In genomic region chr2L:19138361-19139041, dm6 we compare ENCODE assay signal across 4 fruit fly cellular contexts.
TF ChIP-seq lines count a peak whose summit lies in the region.

No protein-coding gene starts in this region.

- no peak for TF ChIP-seq CTCF in whole organism, embryonic (GFP tag; optimal IDR thresholded peaks at IDR 0.05; lab: Kevin White, UChicago)

TF ChIP-seq in whole organism, embryonic, 481 proteins besides CTCF, POLR2A, EP300 and RAD21 (continues in another document):
- TF ChIP-seq TFAM (GFP tag; optimal IDR thresholded peaks at IDR 0.05; lab: Kevin White, UChicago) (no peak), CG14965 (GFP tag; optimal IDR thresholded peaks at IDR 0.05; lab: Kevin White, UChicago; ENCODE audit: borderline replicate concordance) (no peak), Opbp (GFP tag; IDR thresholded peaks at IDR 0.05; lab: Robert Waterston, UW; ENCODE audit: partially characterized antibody) (no peak), CG7786 (GFP tag; optimal IDR thresholded peaks at IDR 0.05; lab: Kevin White, UChicago) (no peak), nerfin-2 (GFP tag; IDR thresholded peaks at IDR 0.05; lab: Robert Waterston, UW; ENCODE audit: partially characterized antibody) (no peak), CG18619 (GFP tag; optimal IDR thresholded peaks at IDR 0.05; lab: Kevin White, UChicago) (no peak), tll (GFP tag; optimal IDR thresholded peaks at IDR 0.05; lab: Kevin White, UChicago) (no peak), CG14667 (GFP tag; IDR thresholded peaks at IDR 0.05; lab: Robert Waterston, UW) (no peak), zen (tag; optimal IDR thresholded peaks at IDR 0.05; lab: Kevin White, UChicago) (no peak), CG30403 (GFP tag; optimal IDR thresholded peaks at IDR 0.05; lab: Kevin White, UChicago) (peak; percentile 13), cwo (GFP tag; optimal IDR thresholded peaks at IDR 0.05; lab: Kevin White, UChicago) (no peak), Dll (GFP tag; IDR thresholded peaks at IDR 0.05; lab: Robert Waterston, UW; ENCODE audit: partially characterized antibody) (no peak), usp (GFP tag; optimal IDR thresholded peaks at IDR 0.05; lab: Kevin White, UChicago) (no peak), CG6254 (GFP tag; optimal IDR thresholded peaks at IDR 0.05; lab: Kevin White, UChicago) (peak; percentile 32), CG31388 (GFP tag; optimal IDR thresholded peaks at IDR 0.05; lab: Kevin White, UChicago) (no peak), Hand (GFP tag; optimal IDR thresholded peaks at IDR 0.05; lab: Kevin White, UChicago) (peak; percentile 33), salm (tag; optimal IDR thresholded peaks at IDR 0.05; lab: Kevin White, UChicago) (no peak), CG34422 (GFP tag; IDR thresholded peaks at IDR 0.05; lab: Robert Waterston, UW) (no peak), Dbx (GFP tag; IDR thresholded peaks at IDR 0.05; lab: Robert Waterston, UW) (peak; percentile 60; the same call in 1 of the 3 replicates), emc (GFP tag; optimal IDR thresholded peaks at IDR 0.05; lab: Kevin White, UChicago) (no peak), CG12659 (GFP tag; optimal IDR thresholded peaks at IDR 0.05; lab: Kevin White, UChicago) (peak; percentile 9), ewg (GFP tag; optimal IDR thresholded peaks at IDR 0.05; lab: Kevin White, UChicago) (no peak)

TF ChIP-seq in whole organism, prepupa, 60 proteins besides CTCF, POLR2A, EP300 and RAD21 (continues in another document):
- TF ChIP-seq dsx (GFP tag; optimal IDR thresholded peaks at IDR 0.05; lab: Kevin White, UChicago; ENCODE audit: poor library complexity, severe bottlenecking): no peak
- no peak for TF ChIP-seq CG32006 (GFP tag; optimal IDR thresholded peaks at IDR 0.05; lab: Kevin White, UChicago)
- no peak for TF ChIP-seq CG6854 (GFP tag; optimal IDR thresholded peaks at IDR 0.05; lab: Kevin White, UChicago)
- TF ChIP-seq dac (GFP tag; optimal IDR thresholded peaks at IDR 0.05; lab: Kevin White, UChicago): no peak
- TF ChIP-seq spab (GFP tag; optimal IDR thresholded peaks at IDR 0.05; lab: Kevin White, UChicago): no peak
- TF ChIP-seq achi (GFP tag; optimal IDR thresholded peaks at IDR 0.05; lab: Kevin White, UChicago): no peak
- no peak for TF ChIP-seq acj6 (GFP tag; optimal IDR thresholded peaks at IDR 0.05; lab: Kevin White, UChicago)
- no peak for TF ChIP-seq CG8119 (GFP tag; IDR thresholded peaks at IDR 0.05; lab: Robert Waterston, UW)
- TF ChIP-seq esn (GFP tag; optimal IDR thresholded peaks at IDR 0.05; lab: Kevin White, UChicago): no peak
- TF ChIP-seq Eip75B (GFP tag; optimal IDR thresholded peaks at IDR 0.05; lab: Kevin White, UChicago): no peak
- no peak for TF ChIP-seq CG6163 (GFP tag; IDR thresholded peaks at IDR 0.05; lab: Robert Waterston, UW)
- no peak for TF ChIP-seq CG31627 (GFP tag; optimal IDR thresholded peaks at IDR 0.05; lab: Kevin White, UChicago)
- no peak for TF ChIP-seq CG34406 (GFP tag; optimal IDR thresholded peaks at IDR 0.05; lab: Kevin White, UChicago)
- no peak for TF ChIP-seq CG4318 (GFP tag; optimal IDR thresholded peaks at IDR 0.05; lab: Kevin White, UChicago)
- no peak for TF ChIP-seq lz (GFP tag; optimal IDR thresholded peaks at IDR 0.05; lab: Kevin White, UChicago)
- TF ChIP-seq CG3919 (GFP tag; optimal IDR thresholded peaks at IDR 0.05; lab: Kevin White, UChicago): no peak
- TF ChIP-seq Lpt (GFP tag; optimal IDR thresholded peaks at IDR 0.05; lab: Kevin White, UChicago): no peak
- peak; percentile 60 for TF ChIP-seq Eip78C (GFP tag; lab: Kevin White, UChicago)
- TF ChIP-seq CG10669 (GFP tag; optimal IDR thresholded peaks at IDR 0.05; lab: Kevin White, UChicago): peak; percentile 13
- no peak for TF ChIP-seq Hr38 (GFP tag; optimal IDR thresholded peaks at IDR 0.05; lab: Kevin White, UChicago)
- TF ChIP-seq cyc (GFP tag; optimal IDR thresholded peaks at IDR 0.05; lab: Kevin White, UChicago): no peak
- no peak for TF ChIP-seq Ets21C (GFP tag; optimal IDR thresholded peaks at IDR 0.05; lab: Kevin White, UChicago)
- no peak for TF ChIP-seq salr (GFP tag; optimal IDR thresholded peaks at IDR 0.05; lab: Kevin White, UChicago)
- TF ChIP-seq fkh (GFP tag; optimal IDR thresholded peaks at IDR 0.05; lab: Kevin White, UChicago): peak; percentile 14
- TF ChIP-seq CG6808 (GFP tag; optimal IDR thresholded peaks at IDR 0.05; lab: Kevin White, UChicago): no peak
- TF ChIP-seq svp (GFP tag; lab: Kevin White, UChicago): no peak

TF ChIP-seq in whole organism, pupa, 21 proteins besides CTCF, POLR2A, EP300 and RAD21:
- TF ChIP-seq D1 (tag; optimal IDR thresholded peaks at IDR 0.05; lab: Kevin White, UChicago) (no peak), Snoo (tag; optimal IDR thresholded peaks at IDR 0.05; lab: Kevin White, UChicago) (no peak), CG34367 (tag; optimal IDR thresholded peaks at IDR 0.05; lab: Kevin White, UChicago) (no peak), Pif1A (GFP tag; optimal IDR thresholded peaks at IDR 0.05; lab: Kevin White, UChicago) (no peak), gl (tag; optimal IDR thresholded peaks at IDR 0.05; lab: Kevin White, UChicago) (no peak), CG9948 (tag; optimal IDR thresholded peaks at IDR 0.05; lab: Kevin White, UChicago) (peak; percentile 17), CG10348 (GFP tag; IDR thresholded peaks at IDR 0.05; lab: Robert Waterston, UW) (no peak), CG17806 (tag; optimal IDR thresholded peaks at IDR 0.05; lab: Kevin White, UChicago) (peak; percentile 17), CG8301 (tag; optimal IDR thresholded peaks at IDR 0.05; lab: Kevin White, UChicago) (no peak), Ets98B (GFP tag; IDR thresholded peaks at IDR 0.05; lab: Robert Waterston, UW) (no peak), CG8159 (tag; optimal IDR thresholded peaks at IDR 0.05; lab: Kevin White, UChicago) (no peak), rn (GFP tag; IDR thresholded peaks at IDR 0.05; lab: Robert Waterston, UW) (no peak), CG4496 (GFP tag; IDR thresholded peaks at IDR 0.05; lab: Robert Waterston, UW) (no peak), CG32121 (GFP tag; IDR thresholded peaks at IDR 0.05; lab: Robert Waterston, UW) (no peak), Pif1B (GFP tag; optimal IDR thresholded peaks at IDR 0.05; lab: Kevin White, UChicago) (no peak), fd96Ca (GFP tag; IDR thresholded peaks at IDR 0.05; lab: Robert Waterston, UW) (no peak), CG15710 (tag; optimal IDR thresholded peaks at IDR 0.05; lab: Kevin White, UChicago) (peak; percentile 13), CG13204 (GFP tag; optimal IDR thresholded peaks at IDR 0.05; lab: Kevin White, UChicago) (peak; percentile 19), CG14655 (GFP tag; optimal IDR thresholded peaks at IDR 0.05; lab: Kevin White, UChicago) (no peak), EcR (GFP tag; optimal IDR thresholded peaks at IDR 0.05; lab: Kevin White, UChicago) (peak; percentile 94), CG12605 (GFP tag; IDR thresholded peaks at IDR 0.05; lab: Robert Waterston, UW) (no peak)

TF ChIP-seq in whole organism, wandering third instar larva, 38 proteins besides CTCF, POLR2A, EP300 and RAD21:
- peak; percentile 69 for TF ChIP-seq Dfd (GFP tag; optimal IDR thresholded peaks at IDR 0.05; lab: Kevin White, UChicago)
- no peak for TF ChIP-seq Rel (GFP tag; optimal IDR thresholded peaks at IDR 0.05; lab: Kevin White, UChicago)
- peak; percentile 13 for TF ChIP-seq Rel (tag; optimal IDR thresholded peaks at IDR 0.05; lab: Kevin White, UChicago)
- no peak for TF ChIP-seq brk (GFP tag; optimal IDR thresholded peaks at IDR 0.05; lab: Kevin White, UChicago)
- TF ChIP-seq dmrt93B (GFP tag; optimal IDR thresholded peaks at IDR 0.05; lab: Kevin White, UChicago): no peak
TF ChIP-seq in whole organism, wandering third instar larva: peak in this region for 2.

Comparison
In these comparisons a context has a peak if more than half of its experiments do, and no peak if none do; other contexts are left out.
1. Of the 7 proteins assayed by ChIP-seq in both whole organism, embryonic and whole organism, prepupa: peak only in whole organism, embryonic: Blimp-1 and Sox102F; only in whole organism, prepupa: none; in both: none; in neither: 5.